Worm (Caenorhabditis elegans) whole organism, young adult: ENCODE measurements around the gene K09A9.6.

Experiments
- ceh-100 ChIP-seq: fragments of 200-800 bp; sonication (Bioruptor generic); IDR thresholded peaks from 2 replicates; pipeline ENCODE4 v1.3.6; 2022; ENCODE audit warnings: missing genetic modification reagents, missing genetic modification characterization, missing compliant biosample characterization
- ceh-58 ChIP-seq: fragments of 200-800 bp; sonication (Bioruptor generic); IDR thresholded peaks from 2 replicates; pipeline ENCODE4 v1.3.6; 2022; ENCODE audit warnings: missing genetic modification characterization, missing compliant biosample characterization
- efl-1 ChIP-seq: fragments of 150-350 bp; optimal IDR thresholded peaks from 2 replicates; lab custom pipeline; 2014; ENCODE audit warnings: missing biosample characterization, missing genetic modification reagents, missing genetic modification characterization
- egl-18 ChIP-seq: fragments of 200-800 bp; sonication (Bioruptor generic); IDR thresholded peaks from 2 replicates; pipeline ENCODE4 v1.3.6; 2022; ENCODE audit warnings: missing genetic modification reagents, missing genetic modification characterization, missing compliant biosample characterization
- ekl-4 ChIP-seq: fragments of 200-800 bp; sonication (Bioruptor generic); IDR thresholded peaks from 2 replicates; pipeline ENCODE4 v1.3.6; 2022; ENCODE audit warnings: missing genetic modification reagents, missing genetic modification characterization, missing compliant biosample characterization
- hsf-1 ChIP-seq: fragments of 200-800 bp; sonication (Bioruptor generic); IDR thresholded peaks from 2 replicates; pipeline ENCODE4 v1.3.6; 2022; ENCODE audit warnings: missing genetic modification reagents, missing genetic modification characterization, missing compliant biosample characterization
- lin-54 ChIP-seq: fragments of 200-800 bp; sonication (Bioruptor generic); optimal IDR thresholded peaks from 2 replicates; lab custom pipeline; 2018; ENCODE audit warnings: mild to moderate bottlenecking, missing genetic modification characterization, missing compliant biosample characterization
- nfya-2 ChIP-seq: fragments of 200-800 bp; sonication (Bioruptor generic); IDR thresholded peaks from 2 replicates; pipeline ENCODE4 v1.3.6; 2022; ENCODE audit warnings: missing genetic modification reagents, missing genetic modification characterization, missing compliant biosample characterization
- nhr-120 ChIP-seq: fragments of 200-800 bp; sonication (Bioruptor generic); IDR thresholded peaks from 2 replicates; pipeline ENCODE4 v1.3.6; 2022; ENCODE audit warnings: missing genetic modification characterization, missing compliant biosample characterization
- pbrm-1 ChIP-seq: fragments of 200-800 bp; sonication (Bioruptor generic); IDR thresholded peaks from 2 replicates; pipeline ENCODE4 v1.3.6; 2022; ENCODE audit warnings: missing genetic modification reagents, missing genetic modification characterization, missing compliant biosample characterization
- sea-2 ChIP-seq: fragments of 200-800 bp; sonication (Bioruptor generic); IDR thresholded peaks from 2 replicates; pipeline ENCODE4 v1.3.6; 2022; ENCODE audit warnings: missing genetic modification characterization, missing compliant biosample characterization
- snpc-4 ChIP-seq, 5 experiments: fragments of 150-350 bp in 1 of 5; sonication (generic microtip) in 4 of 5; optimal IDR thresholded peaks; 2 replicates each; lab custom pipeline; 2014 to 2018; ENCODE audit warnings: missing genetic modification characterization in 5 of 5, missing biosample characterization in 3 of 5, antibody characterized with exemption in 2 of 5, mild to moderate bottlenecking in 2 of 5, missing compliant biosample characterization in 2 of 5, missing genotype in 2 of 5, moderate library complexity in 2 of 5, missing genetic modification reagents in 1 of 5
- unc-62 ChIP-seq: fragments of 150-350 bp; optimal IDR thresholded peaks from 2 replicates; lab custom pipeline; 2014; ENCODE audit warnings: missing biosample characterization, missing genetic modification reagents, missing genetic modification characterization

- TF ChIP-seq ceh-100 (GFP tag; lab: Robert Waterston, UW) (no peak), snpc-4 (GFP tag; optimal IDR thresholded peaks at IDR 0.05; lab: Kevin White, UChicago) (no peak), snpc-4 (tag; optimal IDR thresholded peaks at IDR 0.05; lab: Kevin White, UChicago) (peak in 1 of 4 experiments; percentile 4), pbrm-1 (GFP tag; lab: Robert Waterston, UW) (peak; percentile 33; the same call in 1 of the 2 replicates), unc-62 (GFP tag; lab: Kevin White, UChicago) (peak; percentile 12), ceh-58 (GFP tag; lab: Robert Waterston, UW) (no peak), egl-18 (GFP tag; lab: Robert Waterston, UW) (no peak), sea-2 (no peak), lin-54 (GFP tag; lab: Kevin White, UChicago) (peak; percentile 28), hsf-1 (GFP tag; lab: Robert Waterston, UW) (no peak), nhr-120 (GFP tag; lab: Robert Waterston, UW) (no peak), efl-1 (no peak), nfya-2 (GFP tag; lab: Robert Waterston, UW) (no peak), ekl-4 (GFP tag; lab: Robert Waterston, UW) (peak; percentile 74)
Measured at ce11 chrX:15606585-15607276, 29.7 kb downstream of the K09A9.6 start, which contains the start of gene rab-14.
